Fruit fly (Drosophila melanogaster): ENCODE data around the gene crn.

crn gene

DNA sequence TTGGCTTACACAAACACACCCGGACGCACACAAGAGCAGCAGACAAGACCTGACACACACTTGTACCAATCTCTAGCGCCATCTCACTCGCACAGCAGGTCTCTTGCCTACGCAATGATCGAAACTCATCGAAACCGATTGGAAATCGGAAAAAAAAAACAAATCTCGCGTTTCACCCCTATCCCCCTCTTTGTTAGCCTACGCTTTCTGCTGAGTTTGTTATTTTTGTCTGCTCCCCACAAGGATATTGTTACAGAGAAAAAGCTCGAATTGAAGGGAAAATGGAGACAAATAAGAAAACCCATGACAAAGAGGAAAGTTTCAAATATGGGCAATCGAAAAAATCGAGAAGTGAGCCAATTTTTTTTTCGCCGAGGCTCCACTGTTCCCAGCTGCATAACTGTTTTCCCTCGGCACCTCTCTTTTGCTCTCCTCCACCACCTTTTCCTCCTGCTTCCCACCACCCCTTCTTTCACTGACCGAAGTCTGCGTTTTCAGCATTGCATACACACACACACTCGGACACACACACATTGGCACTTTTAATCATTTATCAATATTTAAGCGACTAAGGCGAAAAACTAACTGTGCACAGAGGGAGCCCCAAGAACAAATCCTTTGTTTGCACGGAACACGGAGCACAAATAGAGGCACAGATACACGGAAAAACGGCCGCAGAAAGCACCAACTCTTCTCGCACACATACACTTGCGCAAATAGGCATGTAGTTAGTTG lies 20.2 kb upstream of the crn start (continued):
- TF ChIP-seq CG13894 (tag; optimal IDR thresholded peaks at IDR 0.05) = peak; percentile 8
- TF ChIP-seq CG30403 (GFP tag; optimal IDR thresholded peaks at IDR 0.05) = peak; percentile 3
- no peak for TF ChIP-seq BEAF-32 (GFP tag; optimal IDR thresholded peaks at IDR 0.05)
- TF ChIP-seq run (tag; optimal IDR thresholded peaks at IDR 0.05) = no peak
- TF ChIP-seq gcm2 (GFP tag; optimal IDR thresholded peaks at IDR 0.05) = no peak
- 0 out of 2 replicates have a peak, but pooled peaks have one; percentile 8 for TF ChIP-seq CG32767 (GFP tag; IDR thresholded peaks at IDR 0.05)
- no peak for TF ChIP-seq Tbp (GFP tag; optimal IDR thresholded peaks at IDR 0.05)
- TF ChIP-seq cg (GFP tag; optimal IDR thresholded peaks at IDR 0.05) = peak; percentile 79
- TF ChIP-seq CG2202 (tag; optimal IDR thresholded peaks at IDR 0.05) = no peak
- no peak for TF ChIP-seq CG8765 (GFP tag; IDR thresholded peaks at IDR 0.05)
- no peak for TF ChIP-seq CG15011 (GFP tag; optimal IDR thresholded peaks at IDR 0.05)
- TF ChIP-seq ERR (GFP tag; optimal IDR thresholded peaks at IDR 0.05) = no peak
- TF ChIP-seq Sox100B (GFP tag; optimal IDR thresholded peaks at IDR 0.05) = no peak
- TF ChIP-seq CG15073 (GFP tag; optimal IDR thresholded peaks at IDR 0.05) = no peak
- TF ChIP-seq CG11504 (tag; optimal IDR thresholded peaks at IDR 0.05) = no peak
- TF ChIP-seq emc (GFP tag; optimal IDR thresholded peaks at IDR 0.05) = no peak
- TF ChIP-seq gro (GFP tag; optimal IDR thresholded peaks at IDR 0.05) = no peak
- no peak for TF ChIP-seq Ada2b (GFP tag; IDR thresholded peaks at IDR 0.05)
- no peak for TF ChIP-seq CG12236 (GFP tag; optimal IDR thresholded peaks at IDR 0.05)
- no peak for TF ChIP-seq Sox102F (GFP tag; optimal IDR thresholded peaks at IDR 0.05)
- no peak for TF ChIP-seq gem (tag; optimal IDR thresholded peaks at IDR 0.05)
- no peak for TF ChIP-seq peb (GFP tag; IDR thresholded peaks at IDR 0.05)
- TF ChIP-seq Sry-δ (GFP tag; optimal IDR thresholded peaks at IDR 0.05) = no peak
- TF ChIP-seq CG15514 (GFP tag; optimal IDR thresholded peaks at IDR 0.05) = no peak
- TF ChIP-seq CG11398 (GFP tag; optimal IDR thresholded peaks at IDR 0.05) = no peak
- 0 out of 3 replicates have a peak, but pooled peaks have one; percentile 17 for TF ChIP-seq Dbx (GFP tag; IDR thresholded peaks at IDR 0.05)
- peak; percentile 2 for TF ChIP-seq MTF-1 (GFP tag; optimal IDR thresholded peaks at IDR 0.05; ENCODE audit: borderline replicate concordance)

DNA sequence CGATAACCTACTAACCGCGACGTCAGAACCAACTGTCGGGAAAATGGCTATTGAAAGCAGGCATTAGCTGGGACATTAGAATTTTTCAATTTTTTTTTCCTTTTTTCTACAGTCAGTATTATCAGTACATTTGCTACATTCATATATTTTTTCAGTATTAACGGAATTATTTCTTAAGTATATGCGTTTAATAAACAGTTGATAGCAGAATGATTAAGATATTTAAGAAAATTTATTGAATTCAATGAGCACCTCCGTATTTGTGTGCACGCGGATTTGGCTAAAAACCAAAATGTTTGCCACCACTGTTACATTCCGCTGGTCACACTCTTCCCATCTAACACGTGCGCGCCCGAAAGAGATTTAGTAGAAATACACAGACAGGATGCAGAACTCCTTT lies 12.7 kb upstream of the crn start, which contains the start of the genes temp and CG3071:
temp (minus strand) TSS at position 5 of the 400 bp plus-strand sequence.
CG3071 (plus strand) TSS at position 327 of the 400 bp plus-strand sequence.
- TF ChIP-seq Tbp (GFP tag; optimal IDR thresholded peaks at IDR 0.05) (peak; percentile 96), chif (GFP tag; optimal IDR thresholded peaks at IDR 0.05) (peak; percentile 27 to 50), CG2889 (GFP tag; IDR thresholded peaks at IDR 0.05) (no peak), CG8388 (GFP tag; optimal IDR thresholded peaks at IDR 0.05) (peak; percentile 43), gcm2 (GFP tag; optimal IDR thresholded peaks at IDR 0.05) (no peak), sqz (GFP tag; optimal IDR thresholded peaks at IDR 0.05) (peak; percentile 37), CG12219 (GFP tag; optimal IDR thresholded peaks at IDR 0.05) (no peak), kni (GFP tag; optimal IDR thresholded peaks at IDR 0.05) (no peak), CG8924 (tag; optimal IDR thresholded peaks at IDR 0.05) (peak; percentile 61), CG6654 (GFP tag; optimal IDR thresholded peaks at IDR 0.05) (no peak), sim (GFP tag; IDR thresholded peaks at IDR 0.05) (no peak), CG10979 (tag; optimal IDR thresholded peaks at IDR 0.05) (peak; percentile 55), Drgx (GFP tag; IDR thresholded peaks at IDR 0.05) (0 out of 2 replicates have a peak, but pooled peaks have one; percentile 26), CG31365 (tag; optimal IDR thresholded peaks at IDR 0.05) (no peak), ash1 (GFP tag; optimal IDR thresholded peaks at IDR 0.05) (no peak), Xbp1 (GFP tag; optimal IDR thresholded peaks at IDR 0.05) (peak; percentile 74), CG15696 (tag; optimal IDR thresholded peaks at IDR 0.05) (peak; percentile 68), knrl (GFP tag; IDR thresholded peaks at IDR 0.05; ENCODE audit: partially characterized antibody) (peak; percentile 30; the same call in 1 of the 3 replicates), CG4360 (GFP tag; IDR thresholded peaks at IDR 0.05) (no peak), CG3281 (GFP tag; optimal IDR thresholded peaks at IDR 0.05) (peak; percentile 56), bigmax (GFP tag; optimal IDR thresholded peaks at IDR 0.05) (no peak), Ets97D (GFP tag; optimal IDR thresholded peaks at IDR 0.05) (peak; percentile 66), ewg (GFP tag; optimal IDR thresholded peaks at IDR 0.05) (peak; percentile 41), z (GFP tag; IDR thresholded peaks at IDR 0.05) (no peak), CG18619 (GFP tag; optimal IDR thresholded peaks at IDR 0.05) (peak; percentile 57)
